Worm (Caenorhabditis elegans) whole organism, young adult: ENCODE measurements around the gene pdk-1.

ENCODE experiments used
- B0035.1 ChIP-seq: sonication (generic microtip); optimal IDR thresholded peaks from 2 replicates; lab custom pipeline; 2016; ENCODE audit warnings: missing genetic modification characterization, mild to moderate bottlenecking, missing compliant biosample characterization, missing genotype, missing genetic modification reagents
- B0261.1 ChIP-seq: sonication (generic microtip); optimal IDR thresholded peaks from 2 replicates; lab custom pipeline; 2016; ENCODE audit warnings: mild to moderate bottlenecking, missing genetic modification characterization, moderate library complexity, missing compliant biosample characterization
- F39B2.1 ChIP-seq: fragments of 200-800 bp; sonication (Bioruptor generic); IDR thresholded peaks from 2 replicates; pipeline ENCODE4 v1.3.6; 2022; ENCODE audit warnings: missing genetic modification reagents, missing genetic modification characterization, missing compliant biosample characterization
- T26A5.8 ChIP-seq: sonication (generic microtip); optimal IDR thresholded peaks from 2 replicates; lab custom pipeline; 2016; ENCODE audit warnings: missing genetic modification characterization, missing compliant biosample characterization
- Y53F4B.3 ChIP-seq: fragments of 200-800 bp; sonication (Bioruptor generic); IDR thresholded peaks from 2 replicates; pipeline ENCODE4 v1.3.6; 2022; ENCODE audit warnings: missing genetic modification reagents, missing genetic modification characterization, missing compliant biosample characterization
- Y56A3A.18 ChIP-seq: fragments of 200-800 bp; sonication (Bioruptor generic); IDR thresholded peaks from 2 replicates; pipeline ENCODE4 v1.3.6; 2022; ENCODE audit warnings: missing genetic modification reagents, missing genetic modification characterization, missing compliant biosample characterization
- Y95B8A.8 ChIP-seq: fragments of 200-800 bp; sonication (Bioruptor generic); IDR thresholded peaks from 2 replicates; pipeline ENCODE4 v1.3.6; 2022; ENCODE audit warnings: missing genetic modification reagents, missing genetic modification characterization, missing compliant biosample characterization
- ama-1 ChIP-seq, 3 experiments: fragments of 150-350 bp in 1 of 3; sonication (generic microtip) in 2 of 3; optimal IDR thresholded peaks; 2 replicates each; lab custom pipeline; 2014 to 2018; ENCODE audit warnings: missing biosample characterization in 2 of 3, missing genetic modification characterization in 2 of 3, missing genetic modification reagents in 2 of 3
- aptf-2 ChIP-seq: fragments of 200-800 bp; sonication (Bioruptor generic); conservative IDR thresholded peaks from 2 replicates; pipeline ENCODE4 v1.3.6; 2022; ENCODE audit warnings: missing genetic modification reagents, missing genetic modification characterization, missing compliant biosample characterization
- atf-7 ChIP-seq: sonication (generic microtip); optimal IDR thresholded peaks from 2 replicates; lab custom pipeline; 2017; ENCODE audit warnings: mild to moderate bottlenecking, missing genetic modification characterization, missing compliant biosample characterization
- attf-6 ChIP-seq: fragments of 200-800 bp; sonication (Bioruptor generic); IDR thresholded peaks from 2 replicates; pipeline ENCODE4 v1.3.6; 2022; ENCODE audit warnings: missing genetic modification reagents, missing genetic modification characterization, missing compliant biosample characterization
- bed-1 ChIP-seq: fragments of 200-800 bp; sonication (Bioruptor generic); IDR thresholded peaks from 2 replicates; pipeline ENCODE4 v1.3.6; 2022; ENCODE audit warnings: missing genetic modification reagents, missing genetic modification characterization, missing compliant biosample characterization
- cebp-1 ChIP-seq, 2 experiments: fragments of 200-800 bp in 1 of 2; sonication (Bioruptor generic) in 1 of 2; sonication (generic microtip) in 1 of 2; IDR thresholded peaks in 1 of 2; optimal IDR thresholded peaks in 1 of 2; 2 replicates each; pipeline versions ENCODE4 v1.3.6 to Lab custom; 2017 to 2022; ENCODE audit warnings: missing compliant biosample characterization in 2 of 2, missing genetic modification characterization in 2 of 2, mild to moderate bottlenecking in 1 of 2, missing genetic modification reagents in 1 of 2, moderate library complexity in 1 of 2
- ceh-27 ChIP-seq: fragments of 200-800 bp; sonication (Bioruptor generic); optimal IDR thresholded peaks from 2 replicates; lab custom pipeline; 2018; ENCODE audit warnings: mild to moderate bottlenecking, missing genetic modification characterization, moderate library complexity, missing compliant biosample characterization
- die-1 ChIP-seq: sonication (generic microtip); optimal IDR thresholded peaks from 2 replicates; lab custom pipeline; 2016; ENCODE audit warnings: missing genotype, mild to moderate bottlenecking, missing genetic modification characterization, missing compliant biosample characterization
- dpl-1 ChIP-seq: fragments of 150-350 bp; optimal IDR thresholded peaks from 2 replicates; lab custom pipeline; 2014; ENCODE audit warnings: missing biosample characterization, missing genetic modification reagents, missing genetic modification characterization
- egl-18 ChIP-seq: fragments of 200-800 bp; sonication (Bioruptor generic); IDR thresholded peaks from 2 replicates; pipeline ENCODE4 v1.3.6; 2022; ENCODE audit warnings: missing genetic modification reagents, missing genetic modification characterization, missing compliant biosample characterization
- fkh-3 ChIP-seq: sonication (generic microtip); optimal IDR thresholded peaks from 2 replicates; lab custom pipeline; 2016; ENCODE audit warnings: mild to moderate bottlenecking, missing genetic modification characterization, missing compliant biosample characterization
- gei-17 ChIP-seq: fragments of 200-800 bp; sonication (Bioruptor generic); optimal IDR thresholded peaks from 2 replicates; lab custom pipeline; 2018; ENCODE audit warnings: mild to moderate bottlenecking, missing genetic modification characterization, missing compliant biosample characterization
- hlh-26 ChIP-seq: fragments of 200-800 bp; sonication (Bioruptor generic); conservative IDR thresholded peaks from 2 replicates; pipeline ENCODE4 v1.3.6; 2022; ENCODE audit warnings: missing genetic modification reagents, missing genetic modification characterization, missing compliant biosample characterization
- hmg-1.2 ChIP-seq: fragments of 200-800 bp; sonication (Bioruptor generic); IDR thresholded peaks from 2 replicates; pipeline ENCODE4 v1.3.6; 2022; ENCODE audit warnings: missing genetic modification reagents, missing genetic modification characterization, missing compliant biosample characterization
- hsf-1 ChIP-seq: fragments of 200-800 bp; sonication (Bioruptor generic); IDR thresholded peaks from 2 replicates; pipeline ENCODE4 v1.3.6; 2022; ENCODE audit warnings: missing genetic modification reagents, missing genetic modification characterization, missing compliant biosample characterization
- let-607 ChIP-seq, 2 experiments: fragments of 200-800 bp in 1 of 2; sonication (Bioruptor generic) in 1 of 2; sonication (generic microtip) in 1 of 2; optimal IDR thresholded peaks; 2 replicates each; lab custom pipeline; 2016 to 2018; ENCODE audit warnings: mild to moderate bottlenecking in 2 of 2, missing compliant biosample characterization in 2 of 2, missing genetic modification characterization in 2 of 2, moderate library complexity in 2 of 2, missing genotype in 1 of 2
- lin-35 ChIP-seq, 3 experiments: fragments of 150-350 bp in 2 of 3; sonication (generic microtip) in 1 of 3; optimal IDR thresholded peaks; 2 replicates each; lab custom pipeline; 2014 to 2018; ENCODE audit warnings: missing biosample characterization in 3 of 3, missing genetic modification characterization in 3 of 3, missing genetic modification reagents in 3 of 3
- lsl-1 ChIP-seq: fragments of 200-800 bp; sonication (Bioruptor generic); optimal IDR thresholded peaks from 2 replicates; lab custom pipeline; 2018; ENCODE audit warnings: mild to moderate bottlenecking, missing genetic modification characterization, moderate library complexity, missing compliant biosample characterization
- madf-6 ChIP-seq: fragments of 200-800 bp; sonication (Bioruptor generic); IDR thresholded peaks from 2 replicates; pipeline ENCODE4 v1.3.6; 2022; ENCODE audit warnings: missing genetic modification reagents, missing genetic modification characterization, missing compliant biosample characterization
- madf-8 ChIP-seq: fragments of 200-800 bp; sonication (Bioruptor generic); conservative IDR thresholded peaks from 2 replicates; pipeline ENCODE4 v1.3.6; 2022; ENCODE audit warnings: missing genetic modification reagents, missing genetic modification characterization, missing compliant biosample characterization
- mes-4 ChIP-seq: sonication (generic microtip); optimal IDR thresholded peaks from 2 replicates; lab custom pipeline; 2016; ENCODE audit warnings: missing genotype, missing genetic modification characterization, missing compliant biosample characterization
- nfya-2 ChIP-seq: fragments of 200-800 bp; sonication (Bioruptor generic); IDR thresholded peaks from 2 replicates; pipeline ENCODE4 v1.3.6; 2022; ENCODE audit warnings: missing genetic modification reagents, missing genetic modification characterization, missing compliant biosample characterization
- nhr-120 ChIP-seq: fragments of 200-800 bp; sonication (Bioruptor generic); IDR thresholded peaks from 2 replicates; pipeline ENCODE4 v1.3.6; 2022; ENCODE audit warnings: missing genetic modification characterization, missing compliant biosample characterization
- nhr-80 ChIP-seq: sonication (generic microtip); optimal IDR thresholded peaks from 2 replicates; lab custom pipeline; 2016; ENCODE audit warnings: missing genetic modification characterization, missing compliant biosample characterization
- nhr-90 ChIP-seq: sonication (generic microtip); optimal IDR thresholded peaks from 2 replicates; lab custom pipeline; 2016; ENCODE audit warnings: missing genotype, mild to moderate bottlenecking, missing genetic modification characterization, missing compliant biosample characterization
- rcor-1 ChIP-seq: fragments of 200-800 bp; sonication (Bioruptor generic); IDR thresholded peaks from 2 replicates; pipeline ENCODE4 v1.3.6; 2022; ENCODE audit warnings: missing genetic modification reagents, missing genetic modification characterization, missing compliant biosample characterization
- repo-1 ChIP-seq: sonication (generic microtip); optimal IDR thresholded peaks from 2 replicates; lab custom pipeline; 2017; ENCODE audit warnings: mild to moderate bottlenecking, missing genetic modification characterization, missing compliant biosample characterization
- sea-2 ChIP-seq: fragments of 200-800 bp; sonication (Bioruptor generic); IDR thresholded peaks from 2 replicates; pipeline ENCODE4 v1.3.6; 2022; ENCODE audit warnings: missing genetic modification characterization, missing compliant biosample characterization
- snpc-3.4 ChIP-seq: sonication (generic microtip); optimal IDR thresholded peaks from 2 replicates; lab custom pipeline; 2017; ENCODE audit warnings: missing genetic modification characterization, mild to moderate bottlenecking, missing compliant biosample characterization, antibody characterized with exemption, moderate library complexity, missing genotype, missing genetic modification reagents
- tbp1 ChIP-seq: fragments of 200-800 bp; sonication (Bioruptor generic); optimal IDR thresholded peaks from 2 replicates; lab custom pipeline; 2018; ENCODE audit warnings: mild to moderate bottlenecking, missing genetic modification characterization, missing compliant biosample characterization
- unc-130 ChIP-seq: sonication (generic microtip); optimal IDR thresholded peaks from 2 replicates; lab custom pipeline; 2016; ENCODE audit warnings: missing genetic modification reagents, missing genetic modification characterization, missing compliant biosample characterization
- zim-3 ChIP-seq: sonication (generic microtip); optimal IDR thresholded peaks from 2 replicates; lab custom pipeline; 2017; ENCODE audit warnings: mild to moderate bottlenecking, missing genetic modification characterization, moderate library complexity, missing compliant biosample characterization
- ztf-26 ChIP-seq: sonication (generic microtip); optimal IDR thresholded peaks from 2 replicates; lab custom pipeline; 2017; ENCODE audit warnings: missing genetic modification characterization, missing compliant biosample characterization
- ztf-6 ChIP-seq: fragments of 200-800 bp; sonication (Bioruptor generic); IDR thresholded peaks from 2 replicates; pipeline ENCODE4 v1.3.6; 2022; ENCODE audit warnings: missing genetic modification reagents, missing genetic modification characterization, missing compliant biosample characterization

The pdk-1 gene

DNA sequence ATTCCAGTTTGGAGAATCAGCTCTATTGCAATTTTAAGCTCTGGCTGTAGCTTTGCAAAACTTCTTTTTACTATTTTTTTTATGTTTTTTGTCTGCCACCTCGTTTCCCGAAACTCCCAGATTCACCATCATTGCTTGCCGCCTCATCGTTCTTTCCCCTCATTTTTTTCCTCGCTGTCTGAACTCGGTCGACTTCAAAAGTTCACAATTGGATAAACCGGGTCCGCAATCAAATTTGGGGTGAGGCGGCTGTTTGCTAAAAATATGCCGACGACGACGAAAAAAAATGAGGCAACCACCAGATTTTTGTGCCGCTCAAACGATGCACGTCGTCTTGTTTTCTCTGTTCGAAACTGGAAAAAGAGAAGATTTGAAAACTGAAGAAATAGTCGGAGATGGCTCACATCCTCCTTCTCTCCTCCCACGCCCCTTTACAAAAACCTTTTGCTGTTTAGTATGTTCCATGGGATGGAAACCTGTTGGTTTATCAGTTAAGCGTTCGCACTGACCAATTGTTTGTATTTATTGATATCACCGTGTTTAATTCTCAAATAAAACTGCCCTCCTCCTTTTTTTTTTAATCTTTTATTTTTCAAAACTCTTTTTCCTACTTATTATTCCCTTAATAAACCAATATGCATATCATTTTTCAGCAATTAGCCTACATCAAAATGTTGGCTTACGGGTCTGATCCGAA lies 26.4 kb upstream of the pdk-1 start, which contains the start of gene dop-4:
TSS of gene dop-4 (plus strand) at position 647 of the 697 bp plus-strand sequence.
- no peak for TF ChIP-seq die-1 (tag; lab: Kevin White, UChicago)
- no peak for TF ChIP-seq gei-17 (GFP tag; lab: Kevin White, UChicago)
- no peak for TF ChIP-seq madf-6 (GFP tag; lab: Robert Waterston, UW)
- TF ChIP-seq F39B2.1 (GFP tag; lab: Robert Waterston, UW): no peak
- TF ChIP-seq, all 124 proteins: peak for 0

DNA sequence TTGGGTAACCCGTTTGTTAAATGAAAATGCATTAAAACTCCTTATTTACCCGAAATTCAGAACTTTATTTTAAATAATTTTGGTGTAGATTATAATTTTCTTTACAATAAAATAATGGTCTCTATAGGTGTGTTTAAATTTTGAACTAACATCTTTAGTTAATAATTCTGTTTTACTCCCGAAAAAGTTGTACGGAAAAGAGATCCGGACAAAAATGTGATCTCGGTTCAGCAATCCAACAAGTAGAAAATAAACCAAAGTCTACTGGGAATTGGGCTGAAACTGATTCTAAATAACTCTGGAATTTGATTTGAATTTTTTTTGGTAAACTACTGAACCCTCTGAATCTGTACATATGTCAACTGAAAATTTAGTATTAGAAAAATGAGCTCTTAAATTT lies 25.4 kb upstream of the pdk-1 start:
- TF ChIP-seq tbp1 (GFP tag; lab: Kevin White, UChicago): no peak

DNA sequence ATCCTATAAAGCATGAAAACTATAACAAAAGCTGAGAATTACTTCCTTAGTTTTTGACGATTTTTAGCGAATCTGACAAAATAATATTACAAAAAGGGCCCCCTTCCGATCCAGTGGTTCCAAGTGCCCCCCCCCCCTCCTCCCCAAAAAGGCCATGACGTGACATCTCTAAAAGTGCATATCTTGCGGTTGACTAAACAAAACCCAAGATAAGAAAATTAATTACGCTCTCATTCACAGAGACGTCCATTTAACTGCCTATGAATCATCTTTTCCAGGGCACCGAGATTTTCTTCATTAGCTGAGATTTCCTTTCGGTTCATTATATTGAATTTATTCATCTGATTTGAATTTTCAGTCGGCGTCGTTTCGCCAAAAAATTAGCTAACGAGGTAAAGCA lies 21.3 kb upstream of the pdk-1 start, which contains the start of gene inso-1:
TSS of gene inso-1 (plus strand) at position 301 of the 400 bp plus-strand sequence.
- no peak for TF ChIP-seq zim-3 (tag; lab: Kevin White, UChicago)
- no peak for TF ChIP-seq bed-1 (GFP tag; lab: Robert Waterston, UW)
- TF ChIP-seq rcor-1 (GFP tag; lab: Robert Waterston, UW): no peak
- no peak for TF ChIP-seq aptf-2 (GFP tag; lab: Robert Waterston, UW)
- no peak for TF ChIP-seq attf-6 (GFP tag; lab: Robert Waterston, UW)
- no peak for TF ChIP-seq hsf-1 (GFP tag; lab: Robert Waterston, UW)
- no peak for TF ChIP-seq repo-1

DNA sequence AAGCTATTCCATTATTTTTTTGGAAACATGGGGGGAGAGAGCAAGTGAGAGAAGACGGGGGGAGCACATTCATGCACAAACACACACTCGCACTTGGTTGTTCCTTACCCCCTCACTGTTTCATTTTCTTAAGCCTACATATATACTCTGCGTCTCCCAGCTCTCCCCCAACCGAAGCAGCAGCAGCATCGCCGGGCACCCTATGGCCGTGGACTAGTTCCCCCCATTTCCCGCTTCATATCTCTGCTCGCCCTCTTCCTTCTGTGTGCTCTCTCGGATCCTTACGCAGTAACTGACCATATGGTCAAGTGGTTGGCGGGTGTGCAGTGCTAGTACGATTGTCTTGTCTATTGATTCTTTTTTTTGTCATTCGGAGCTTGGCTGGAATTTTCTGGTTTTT lies 18.9 kb upstream of the pdk-1 start:
- peak; percentile 81 for TF ChIP-seq hmg-1.2 (GFP tag; lab: Robert Waterston, UW)
- TF ChIP-seq nhr-120: no peak
- TF ChIP-seq ceh-27 (GFP tag; lab: Kevin White, UChicago): peak; percentile 87
- no peak for TF ChIP-seq bed-1 (GFP tag; lab: Robert Waterston, UW)
- no peak for TF ChIP-seq hsf-1 (GFP tag; lab: Robert Waterston, UW)
- TF ChIP-seq nfya-2 (GFP tag; lab: Robert Waterston, UW): no peak
- TF ChIP-seq ama-1 (optimal IDR thresholded peaks at IDR 0.05; lab: Kevin White, UChicago): no peak
- no peak for TF ChIP-seq ama-1 (GFP tag; optimal IDR thresholded peaks at IDR 0.05; lab: Kevin White, UChicago)
- TF ChIP-seq nhr-90: peak; percentile 41
- TF ChIP-seq egl-18 (GFP tag; lab: Robert Waterston, UW): no peak
- TF ChIP-seq lin-35 (GFP tag; optimal IDR thresholded peaks at IDR 0.05; lab: Kevin White, UChicago): peak in 1 of 3 experiments; percentile 50
- no peak for TF ChIP-seq fkh-3 (tag; lab: Kevin White, UChicago)
- peak; percentile 81; the same call in 1 of the 2 replicates for TF ChIP-seq Y56A3A.18 (GFP tag; lab: Robert Waterston, UW)
- peak; percentile 61 for TF ChIP-seq gei-17 (GFP tag; lab: Kevin White, UChicago)
- TF ChIP-seq dpl-1: no peak
- TF ChIP-seq lsl-1 (GFP tag; lab: Kevin White, UChicago): no peak
- TF ChIP-seq hlh-26 (GFP tag; lab: Robert Waterston, UW): no peak
- no peak for TF ChIP-seq Y53F4B.3 (GFP tag; lab: Robert Waterston, UW)
- TF ChIP-seq B0035.1 (tag; lab: Kevin White, UChicago): no peak
- TF ChIP-seq let-607 (tag; optimal IDR thresholded peaks at IDR 0.05; lab: Kevin White, UChicago): peak in 1 of 2 experiments; percentile 37
- TF ChIP-seq snpc-3.4 (tag; lab: Kevin White, UChicago): no peak
- TF ChIP-seq Y95B8A.8 (GFP tag; lab: Robert Waterston, UW): no peak
- no peak for TF ChIP-seq B0261.1 (tag; lab: Kevin White, UChicago)
- peak; percentile 15 for TF ChIP-seq T26A5.8 (tag; lab: Kevin White, UChicago)
- TF ChIP-seq nhr-80 (tag; lab: Kevin White, UChicago): peak; percentile 89
- TF ChIP-seq cebp-1 (GFP tag; IDR thresholded peaks at IDR 0.05; lab: Robert Waterston, UW): peak; percentile 44; the same call in 1 of the 2 replicates
- TF ChIP-seq cebp-1 (tag; optimal IDR thresholded peaks at IDR 0.05; lab: Kevin White, UChicago): peak; percentile 80
- TF ChIP-seq atf-7 (tag; lab: Kevin White, UChicago): peak; percentile 33
- TF ChIP-seq unc-130 (GFP tag; lab: Kevin White, UChicago): no peak
- TF ChIP-seq mes-4: no peak
- no peak for TF ChIP-seq madf-8
- no peak for TF ChIP-seq sea-2 (GFP tag; lab: Robert Waterston, UW)
- no peak for TF ChIP-seq ztf-26 (tag; lab: Kevin White, UChicago)
- no peak for TF ChIP-seq ztf-6
- peak; percentile 35; the same call in 1 of the 2 replicates for TF ChIP-seq madf-6 (GFP tag; lab: Robert Waterston, UW)
